Worm (Caenorhabditis elegans): ENCODE measurements around the gene grp-1.

ce11 chrIII:8099022-8099421 is 13.5 kb downstream of the grp-1 start, which contains the start of gene K06H7.1:
- TF ChIP-seq unc-62 (GFP tag; optimal IDR thresholded peaks at IDR 0.05) (no peak), pha-4 (tag; optimal IDR thresholded peaks at IDR 0.05) (no peak), lsy-2 (tag; optimal IDR thresholded peaks at IDR 0.05) (no peak), lin-13 (tag; optimal IDR thresholded peaks at IDR 0.05) (no peak), blmp-1 (tag; optimal IDR thresholded peaks at IDR 0.05) (no peak)
